Fruit fly (Drosophila melanogaster) Kc167 (cell line): ENCODE results near the gene Samuel.

Experiments
- psq ChIP-seq: fragments of >200 bp; optimal IDR thresholded peaks from 2 replicates; lab custom pipeline; 2017; ENCODE audit warnings: missing external identifiers
- ttk ChIP-seq: sonication (Bioruptor generic); optimal IDR thresholded peaks from 2 replicates; lab custom pipeline; 2017; ENCODE audit warnings: missing external identifiers

DNA sequence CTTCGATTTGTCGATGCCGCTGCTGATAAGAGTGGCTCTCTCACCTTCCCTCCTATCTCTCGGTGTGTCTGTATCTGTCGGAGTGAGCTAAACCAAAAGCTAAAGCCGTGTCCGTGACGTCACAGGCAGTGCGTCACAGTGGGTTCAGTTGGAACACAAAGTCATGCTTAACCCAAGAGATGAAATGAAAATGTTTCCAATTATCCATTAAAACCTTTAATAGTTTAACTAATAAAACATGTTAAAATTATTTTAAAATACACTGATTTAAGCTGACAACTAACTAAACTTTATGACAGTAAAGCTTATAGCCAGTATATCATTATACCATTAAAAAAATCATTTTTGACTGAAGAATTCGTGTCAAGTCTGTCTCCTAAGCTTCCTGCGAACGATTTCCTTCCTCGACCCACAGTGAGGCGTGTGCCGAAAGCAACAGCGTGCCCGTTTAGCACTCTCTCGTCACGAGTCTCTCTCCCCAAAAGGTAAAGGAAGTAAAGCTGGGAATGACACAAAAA is 46.3 kb upstream of the Samuel start, which contains the start of gene Idua:
- no peak for TF ChIP-seq ttk
- TF ChIP-seq psq (lab: Kevin White, UChicago), result no peak
